Worm (Caenorhabditis elegans): ENCODE measurements around the gene ant-1.3.

The ant-1.3 gene

DNA sequence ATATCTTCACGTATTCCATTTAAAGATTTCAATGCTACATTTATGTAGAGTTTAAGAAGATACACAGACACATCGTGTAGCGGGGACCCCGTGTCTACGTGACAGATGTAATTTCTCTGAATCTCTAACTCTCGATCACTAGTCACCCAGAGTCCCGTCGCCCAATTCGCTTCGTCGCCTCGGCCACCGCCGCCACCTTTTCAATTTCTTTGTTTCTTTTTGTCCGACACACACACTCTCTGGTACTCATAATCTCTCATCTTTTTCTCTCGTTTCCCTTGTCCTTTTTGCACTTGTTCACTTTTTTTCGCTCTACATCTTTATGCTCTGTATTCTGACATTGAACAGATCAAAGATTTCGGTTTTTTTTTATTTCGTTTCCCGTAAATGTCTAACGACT lies 9.3 kb upstream of the ant-1.3 start:
- TF ChIP-seq syd-9 (tag; optimal IDR thresholded peaks at IDR 0.05) (peak; percentile 22), ceh-18 (tag; optimal IDR thresholded peaks at IDR 0.05) (peak; percentile 87), ceh-31 (tag; optimal IDR thresholded peaks at IDR 0.05) (peak; percentile 69), gmeb-2 (tag; optimal IDR thresholded peaks at IDR 0.05) (no peak), unc-55 (GFP tag; optimal IDR thresholded peaks at IDR 0.05) (peak; percentile 64), pqm-1 (tag; optimal IDR thresholded peaks at IDR 0.05) (no peak), F13H6.1 (tag; optimal IDR thresholded peaks at IDR 0.05) (peak; percentile 17), dve-1 (tag; optimal IDR thresholded peaks at IDR 0.05) (peak; percentile 69), ceh-14 (tag; optimal IDR thresholded peaks at IDR 0.05) (peak; percentile 12), ceh-19 (GFP tag; optimal IDR thresholded peaks at IDR 0.05) (no peak), nfya-1 (tag; optimal IDR thresholded peaks at IDR 0.05) (peak; percentile 77), hlh-8 (tag; optimal IDR thresholded peaks at IDR 0.05) (peak; percentile 49), tbx-2 (tag; optimal IDR thresholded peaks at IDR 0.05) (peak; percentile 73), rnt-1 (tag; optimal IDR thresholded peaks at IDR 0.05) (peak; percentile 66), ref-2 (tag; optimal IDR thresholded peaks at IDR 0.05) (no peak), pat-9 (tag; optimal IDR thresholded peaks at IDR 0.05) (peak; percentile 3), ceh-34 (tag; optimal IDR thresholded peaks at IDR 0.05) (peak; percentile 19), mec-3 (tag; optimal IDR thresholded peaks at IDR 0.05; ENCODE audit: borderline replicate concordance) (no peak)

DNA sequence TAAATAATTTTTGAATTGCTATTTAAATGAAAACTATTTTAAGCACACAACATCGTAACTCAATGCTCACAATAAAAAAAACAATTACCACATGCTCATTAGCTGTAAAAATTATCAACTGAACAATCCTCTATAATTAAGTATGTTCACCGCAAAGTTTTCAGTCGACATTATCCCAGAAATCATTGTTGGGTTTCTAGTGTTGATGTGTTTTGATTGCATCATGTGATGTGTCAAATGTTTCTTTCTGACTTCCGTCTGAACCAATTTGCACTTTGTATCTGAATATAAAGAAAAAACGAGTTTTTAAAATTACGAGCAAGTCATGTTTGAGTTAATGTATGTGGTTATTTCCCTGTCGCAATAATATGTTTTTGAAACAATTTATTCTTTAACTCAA lies 8.7 kb upstream of the ant-1.3 start:
- no peak for TF ChIP-seq elt-4 (tag; optimal IDR thresholded peaks at IDR 0.05)
- no peak for TF ChIP-seq unc-86 (tag; optimal IDR thresholded peaks at IDR 0.05)
- TF ChIP-seq hlh-15 (tag; optimal IDR thresholded peaks at IDR 0.05), result no peak

DNA sequence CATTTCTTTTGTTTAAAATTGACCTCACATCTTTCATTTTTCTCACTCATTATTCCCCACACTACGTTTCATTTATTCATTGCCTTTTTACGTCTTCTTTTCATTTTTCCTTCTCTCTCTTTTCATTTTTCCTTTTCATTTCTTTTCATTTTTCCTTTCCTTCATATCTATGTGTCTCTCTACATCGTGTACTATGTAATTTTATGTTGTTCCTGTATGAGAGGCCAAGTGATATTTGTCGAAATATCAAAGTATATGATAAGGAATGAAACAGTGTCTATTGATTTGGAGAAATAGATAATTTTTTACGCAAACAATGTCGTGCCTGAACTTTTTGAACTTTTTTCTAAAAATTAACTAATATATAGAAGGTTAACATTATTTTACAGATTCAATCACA lies 7.4 kb upstream of the ant-1.3 start:
- TF ChIP-seq lim-6 (tag; optimal IDR thresholded peaks at IDR 0.05), result no peak
- TF ChIP-seq elt-2 (tag; optimal IDR thresholded peaks at IDR 0.05), result peak; percentile 33
- no peak for TF ChIP-seq ceh-14 (tag; optimal IDR thresholded peaks at IDR 0.05)

DNA sequence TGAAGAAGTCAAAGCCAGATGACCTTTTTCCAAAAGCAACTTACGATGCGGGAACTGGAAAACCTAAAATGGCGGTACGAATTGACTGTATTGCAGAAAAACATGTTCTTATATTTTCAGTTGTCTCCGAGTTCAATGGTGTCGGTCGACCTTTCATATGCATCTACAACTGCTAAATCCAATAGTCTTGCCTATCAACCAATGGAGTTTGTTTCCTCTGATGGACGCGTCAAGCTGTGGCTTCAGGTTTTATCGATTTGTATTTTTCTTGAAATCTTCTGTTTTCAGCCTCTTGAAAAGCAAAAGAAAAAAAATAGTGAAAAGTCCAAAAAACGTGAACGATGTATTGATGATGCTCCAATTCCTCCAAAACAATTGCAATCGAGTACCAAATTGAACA lies 5.2 kb upstream of the ant-1.3 start:
- no peak for TF ChIP-seq ceh-34 (tag; optimal IDR thresholded peaks at IDR 0.05)

DNA sequence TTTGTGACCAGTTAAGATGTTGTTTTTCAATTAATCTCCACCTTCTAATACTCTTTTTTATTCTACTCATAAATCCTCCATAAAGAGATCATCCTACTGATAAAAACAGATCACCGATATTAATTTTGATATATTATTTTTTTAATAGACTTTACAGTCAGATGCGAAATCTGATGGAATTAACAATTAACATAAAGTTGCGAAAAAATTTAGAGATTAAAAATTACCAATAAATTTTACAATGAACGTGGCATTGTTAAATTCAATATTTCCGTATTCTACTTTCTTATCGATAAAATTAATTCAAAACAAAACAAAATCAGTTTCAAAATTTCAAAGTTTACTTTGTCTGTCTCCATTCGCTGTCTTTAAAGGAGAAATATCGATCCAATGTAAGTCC lies 3.7 kb upstream of the ant-1.3 start, which contains the start of gene K01H12.4:
K01H12.4 (plus strand) TSS at position 301 of the 400 bp plus-strand sequence.
- TF ChIP-seq gmeb-2 (tag; optimal IDR thresholded peaks at IDR 0.05) (no peak), odd-2 (tag; optimal IDR thresholded peaks at IDR 0.05) (no peak), C38D4.7 (GFP tag; optimal IDR thresholded peaks at IDR 0.05) (no peak), ceh-18 (tag; optimal IDR thresholded peaks at IDR 0.05) (no peak), pros-1 (tag; optimal IDR thresholded peaks at IDR 0.05) (no peak), ceh-22 (tag; optimal IDR thresholded peaks at IDR 0.05) (no peak), npax-4 (tag; optimal IDR thresholded peaks at IDR 0.05) (no peak), sox-4 (tag; optimal IDR thresholded peaks at IDR 0.05) (no peak), dmd-4 (tag; optimal IDR thresholded peaks at IDR 0.05; ENCODE audit: borderline replicate concordance) (no peak), tbx-2 (tag; optimal IDR thresholded peaks at IDR 0.05) (no peak), K09A11.1 (tag; optimal IDR thresholded peaks at IDR 0.05; ENCODE audit: insufficient read depth) (no peak), ahr-1 (tag; optimal IDR thresholded peaks at IDR 0.05) (no peak), nhr-11 (tag; optimal IDR thresholded peaks at IDR 0.05) (no peak), lim-6 (tag; optimal IDR thresholded peaks at IDR 0.05) (no peak)

DNA sequence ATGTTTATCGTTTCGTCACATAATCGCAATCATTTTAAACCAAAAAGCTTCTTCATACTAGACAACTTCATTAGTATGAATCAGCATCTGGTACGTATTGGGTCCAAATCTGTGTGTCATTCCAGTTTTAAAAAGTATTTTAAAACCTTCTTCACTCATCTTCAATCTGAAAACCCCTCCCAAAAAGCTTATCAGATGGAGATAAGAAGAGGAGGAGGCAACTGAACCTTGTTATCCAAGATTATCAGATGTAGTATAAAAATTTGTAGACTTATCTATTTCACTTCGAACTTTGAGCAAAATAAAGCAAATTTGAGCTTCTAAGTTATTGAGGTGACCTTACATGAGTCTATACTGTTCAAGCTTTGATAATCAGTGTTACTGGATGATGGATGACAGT lies 782 bp upstream of the ant-1.3 start, which contains the start of gene nhr-38:
nhr-38 (plus strand) TSS at position 301 of the 400 bp plus-strand sequence.
- TF ChIP-seq K02D7.2 (tag; optimal IDR thresholded peaks at IDR 0.05) (no peak), ceh-30 (tag; optimal IDR thresholded peaks at IDR 0.05) (no peak), tbx-7 (tag; optimal IDR thresholded peaks at IDR 0.05) (no peak), ztf-16 (tag; optimal IDR thresholded peaks at IDR 0.05) (no peak), tbx-2 (tag; optimal IDR thresholded peaks at IDR 0.05) (no peak), unc-86 (tag; optimal IDR thresholded peaks at IDR 0.05) (no peak), eyg-1 (tag; optimal IDR thresholded peaks at IDR 0.05) (no peak), pha-2 (tag; optimal IDR thresholded peaks at IDR 0.05) (no peak), ceh-48 (tag; optimal IDR thresholded peaks at IDR 0.05) (no peak), pros-1 (tag; optimal IDR thresholded peaks at IDR 0.05) (no peak), syd-9 (tag; optimal IDR thresholded peaks at IDR 0.05) (no peak), elt-4 (tag; optimal IDR thresholded peaks at IDR 0.05) (no peak), pag-3 (tag; optimal IDR thresholded peaks at IDR 0.05; ENCODE audit: borderline replicate concordance) (no peak)

Data from whole organism, late embryonic.